Fruit fly (Drosophila melanogaster) whole organism, embryonic: ENCODE results near the gene Hs6st.

Source experiments
- Bdp1 ChIP-seq: fragments of 200-800 bp; sonication (Bioruptor generic); optimal IDR thresholded peaks from 3 replicates; lab custom pipeline; 2016; ENCODE audit warnings: missing biosample characterization, missing genetic modification characterization
- CG10274 ChIP-seq: fragments of 200-800 bp; sonication (Bioruptor generic); optimal IDR thresholded peaks from 3 replicates; lab custom pipeline; 2017; ENCODE audit warnings: missing biosample characterization, mild to moderate bottlenecking, missing genetic modification characterization
- CG10979 ChIP-seq: fragments of 200-800 bp; sonication (Bioruptor generic); optimal IDR thresholded peaks from 2 replicates; lab custom pipeline; 2018; ENCODE audit warnings: missing biosample characterization, mild to moderate bottlenecking, missing genetic modification characterization, moderate library complexity
- CG13424 ChIP-seq: fragments of 200-800 bp; sonication (Bioruptor generic); optimal IDR thresholded peaks from 2 replicates; lab custom pipeline; 2019; ENCODE audit warnings: missing biosample characterization, mild to moderate bottlenecking, missing genetic modification characterization, moderate library complexity
- CG14667 ChIP-seq: fragments of 200-800 bp; sonication (Bioruptor generic); IDR thresholded peaks from 2 replicates; pipeline ENCODE4 v1.3.6; 2022; ENCODE audit warnings: missing biosample characterization, missing genetic modification characterization
- CG14965 ChIP-seq: fragments of 200-800 bp; sonication (Bioruptor generic); optimal IDR thresholded peaks from 2 replicates; lab custom pipeline; 2016; ENCODE audit warnings: missing biosample characterization, missing genetic modification characterization, borderline replicate concordance
- CG15269 ChIP-seq: fragments of 200-800 bp; sonication (Bioruptor generic); optimal IDR thresholded peaks from 2 replicates; lab custom pipeline; 2018; ENCODE audit warnings: missing biosample characterization, mild to moderate bottlenecking, missing genetic modification characterization, moderate library complexity
- CG17359 ChIP-seq: fragments of 200-800 bp; sonication (Bioruptor generic); optimal IDR thresholded peaks from 3 replicates; lab custom pipeline; 2018; ENCODE audit warnings: missing biosample characterization, mild to moderate bottlenecking, missing genetic modification characterization, moderate library complexity
- CG1792 ChIP-seq: fragments of 200-800 bp; sonication (Bioruptor generic); optimal IDR thresholded peaks from 2 replicates; lab custom pipeline; 2016; ENCODE audit warnings: missing biosample characterization, missing genetic modification characterization
- CG2199 ChIP-seq: fragments of 200-800 bp; sonication (Bioruptor generic); IDR thresholded peaks from 3 replicates; pipeline ENCODE4 v1.3.6; 2022; ENCODE audit warnings: missing biosample characterization, missing genetic modification characterization
- CG32532 ChIP-seq: fragments of 200-800 bp; sonication (Bioruptor generic); IDR thresholded peaks from 2 replicates; pipeline ENCODE4 v1.3.6; 2022; ENCODE audit warnings: missing biosample characterization, missing genetic modification characterization
- CG3995 ChIP-seq: fragments of 200-800 bp; sonication (Bioruptor generic); optimal IDR thresholded peaks from 3 replicates; lab custom pipeline; 2016; ENCODE audit warnings: missing biosample characterization, missing genetic modification characterization
- CG6175 ChIP-seq: fragments of 200-800 bp; sonication (Bioruptor generic); IDR thresholded peaks from 3 replicates; pipeline ENCODE4 v1.3.6; 2022; ENCODE audit warnings: missing biosample characterization, missing genetic modification characterization
- CG7963 ChIP-seq: fragments of 200-800 bp; sonication (Bioruptor generic); IDR thresholded peaks from 3 replicates; pipeline ENCODE4 v1.3.6; 2022; ENCODE audit warnings: missing biosample characterization, missing genetic modification characterization; ENCODE audit not compliant: partially characterized antibody
- CG9932 ChIP-seq: fragments of 200-800 bp; sonication (Bioruptor generic); IDR thresholded peaks from 2 replicates; pipeline ENCODE4 v1.3.6; 2022; ENCODE audit warnings: missing biosample characterization, missing genetic modification characterization
- CkIIα-i1 ChIP-seq: fragments of 200-800 bp; sonication (Bioruptor generic); IDR thresholded peaks from 2 replicates; pipeline ENCODE4 v1.3.6; 2022; ENCODE audit warnings: missing biosample characterization, missing genetic modification characterization
- CoRest ChIP-seq: fragments of 200-800 bp; sonication (Bioruptor generic); optimal IDR thresholded peaks from 3 replicates; lab custom pipeline; 2018; ENCODE audit warnings: missing biosample characterization, mild to moderate bottlenecking, missing genetic modification characterization, moderate library complexity
- CrebB ChIP-seq: fragments of 200-800 bp; sonication (Bioruptor generic); optimal IDR thresholded peaks from 3 replicates; lab custom pipeline; 2018; ENCODE audit warnings: missing biosample characterization, mild to moderate bottlenecking, missing genetic modification characterization
- D ChIP-seq, 2 experiments: fragments of 200-800 bp in 1 of 2; fragments of >200 bp in 1 of 2; sonication (Bioruptor generic) in 1 of 2; optimal IDR thresholded peaks; 2 replicates in 1 of 2; 3 replicates in 1 of 2; lab custom pipeline; 2017; ENCODE audit warnings: mild to moderate bottlenecking in 1 of 2, missing biosample characterization in 1 of 2, missing genetic modification characterization in 1 of 2, missing genetic modification reagents in 1 of 2
- Dfd ChIP-seq, 2 experiments: fragments of >200 bp; optimal IDR thresholded peaks; 2 replicates each; lab custom pipeline; 2017; ENCODE audit warnings: missing biosample characterization in 2 of 2, missing genetic modification characterization in 2 of 2
- Dip3 ChIP-seq: fragments of 200-800 bp; sonication (Bioruptor generic); optimal IDR thresholded peaks from 3 replicates; lab custom pipeline; 2016; ENCODE audit warnings: missing biosample characterization, missing genetic modification characterization
- Dref ChIP-seq: fragments of 200-800 bp; sonication (Bioruptor generic); IDR thresholded peaks from 2 replicates; pipeline ENCODE4 v1.3.6; 2022; ENCODE audit warnings: missing biosample characterization, missing genetic modification characterization
- Fer3 ChIP-seq: fragments of 200-800 bp; sonication (Bioruptor generic); optimal IDR thresholded peaks from 2 replicates; lab custom pipeline; 2018; ENCODE audit warnings: missing biosample characterization, mild to moderate bottlenecking, missing genetic modification characterization, moderate library complexity
- HLH3B ChIP-seq: fragments of 200-800 bp; sonication (Bioruptor generic); IDR thresholded peaks from 2 replicates; pipeline ENCODE4 v1.3.6; 2022; ENCODE audit warnings: missing biosample characterization, missing genetic modification characterization
- HLHmδ ChIP-seq: fragments of 200-800 bp; sonication (Bioruptor generic); optimal IDR thresholded peaks from 2 replicates; lab custom pipeline; 2018; ENCODE audit warnings: missing biosample characterization, mild to moderate bottlenecking, missing genetic modification characterization, moderate library complexity
- Meics ChIP-seq: fragments of 200-800 bp; sonication (Bioruptor generic); optimal IDR thresholded peaks from 2 replicates; lab custom pipeline; 2017; ENCODE audit warnings: missing biosample characterization, mild to moderate bottlenecking, missing genetic modification characterization
- NC2α ChIP-seq: fragments of 200-800 bp; sonication (Bioruptor generic); optimal IDR thresholded peaks from 2 replicates; lab custom pipeline; 2016; ENCODE audit warnings: missing biosample characterization, missing genetic modification characterization
- Nf-YB ChIP-seq: fragments of 200-800 bp; sonication (Bioruptor generic); optimal IDR thresholded peaks from 3 replicates; lab custom pipeline; 2019; ENCODE audit warnings: missing biosample characterization, mild to moderate bottlenecking, missing genetic modification characterization, moderate library complexity
- Nf-YC ChIP-seq: fragments of 200-800 bp; optimal IDR thresholded peaks from 3 replicates; lab custom pipeline; 2019; ENCODE audit warnings: missing biosample characterization, mild to moderate bottlenecking, missing genetic modification characterization, moderate library complexity
- Pdp1 ChIP-seq, 2 experiments: fragments of 200-800 bp; sonication (Bioruptor generic); optimal IDR thresholded peaks; 3 replicates each; lab custom pipeline; 2016; ENCODE audit warnings: missing biosample characterization in 2 of 2, missing genetic modification characterization in 2 of 2, mild to moderate bottlenecking in 1 of 2, moderate library complexity in 1 of 2
- Six4 ChIP-seq: fragments of 200-800 bp; sonication (Bioruptor generic); optimal IDR thresholded peaks from 2 replicates; lab custom pipeline; 2016; ENCODE audit warnings: missing biosample characterization, missing genetic modification characterization
- Sry-β ChIP-seq: fragments of 200-800 bp; sonication (Bioruptor generic); optimal IDR thresholded peaks from 2 replicates; lab custom pipeline; 2018; ENCODE audit warnings: missing biosample characterization, mild to moderate bottlenecking, missing genetic modification characterization, moderate library complexity
- cato ChIP-seq: fragments of 200-800 bp; sonication (Bioruptor generic); optimal IDR thresholded peaks from 2 replicates; lab custom pipeline; 2016; ENCODE audit warnings: missing biosample characterization, missing genetic modification characterization, borderline replicate concordance
- chinmo ChIP-seq: fragments of 200-800 bp; sonication (Bioruptor generic); IDR thresholded peaks from 4 replicates; pipeline ENCODE4 v1.3.6; 2022; ENCODE audit warnings: missing biosample characterization, missing genetic modification characterization; ENCODE audit not compliant: partially characterized antibody
- da ChIP-seq: fragments of 200-800 bp; sonication (Bioruptor generic); optimal IDR thresholded peaks from 2 replicates; lab custom pipeline; 2016; ENCODE audit warnings: missing biosample characterization, missing genetic modification characterization
- disco-r ChIP-seq: fragments of 200-800 bp; sonication (Bioruptor generic); optimal IDR thresholded peaks from 2 replicates; lab custom pipeline; 2016; ENCODE audit warnings: missing biosample characterization, missing genetic modification characterization
- dpn ChIP-seq, 2 experiments: fragments of 200-800 bp; sonication (Bioruptor generic); optimal IDR thresholded peaks; 3 replicates each; lab custom pipeline; 2016; ENCODE audit warnings: missing biosample characterization in 2 of 2, missing genetic modification characterization in 2 of 2
- dysf ChIP-seq: fragments of 200-800 bp; sonication (Bioruptor generic); IDR thresholded peaks from 3 replicates; pipeline ENCODE4 v1.3.6; 2022; ENCODE audit warnings: missing biosample characterization, missing genetic modification characterization
- exex ChIP-seq: fragments of 200-800 bp; sonication (Bioruptor generic); optimal IDR thresholded peaks from 4 replicates; lab custom pipeline; 2018; ENCODE audit warnings: missing biosample characterization, mild to moderate bottlenecking, missing genetic modification characterization, moderate library complexity
- fd96Cb ChIP-seq: fragments of 200-800 bp; sonication (Bioruptor generic); optimal IDR thresholded peaks from 2 replicates; lab custom pipeline; 2018; ENCODE audit warnings: missing biosample characterization, mild to moderate bottlenecking, missing genetic modification characterization, moderate library complexity
- ftz-f1 ChIP-seq: fragments of 200-800 bp; sonication (Bioruptor generic); optimal IDR thresholded peaks from 2 replicates; lab custom pipeline; 2016; ENCODE audit warnings: missing biosample characterization, missing genetic modification characterization
- gsb ChIP-seq: fragments of 200-800 bp; sonication (Bioruptor generic); IDR thresholded peaks from 2 replicates; pipeline ENCODE4 v1.3.6; 2022; ENCODE audit warnings: missing biosample characterization, missing genetic modification characterization
- insv ChIP-seq, 2 experiments: fragments of 200-800 bp; sonication (Bioruptor generic); optimal IDR thresholded peaks; 3 replicates each; lab custom pipeline; 2016 to 2018; ENCODE audit warnings: missing biosample characterization in 2 of 2, missing genetic modification characterization in 2 of 2
- pho ChIP-seq: fragments of 200-800 bp; sonication (Bioruptor generic); optimal IDR thresholded peaks from 2 replicates; lab custom pipeline; 2016; ENCODE audit warnings: missing biosample characterization, missing genetic modification characterization
- row ChIP-seq: fragments of 200-800 bp; sonication (Bioruptor generic); IDR thresholded peaks from 3 replicates; pipeline ENCODE4 v1.3.6; 2022; ENCODE audit warnings: missing biosample characterization, missing genetic modification characterization
- schlank ChIP-seq: fragments of 200-800 bp; sonication (Bioruptor generic); optimal IDR thresholded peaks from 2 replicates; lab custom pipeline; 2018; ENCODE audit warnings: missing biosample characterization, mild to moderate bottlenecking, missing genetic modification characterization
- sob ChIP-seq: fragments of 200-800 bp; sonication (Bioruptor generic); IDR thresholded peaks from 2 replicates; pipeline ENCODE4 v1.3.6; 2022; ENCODE audit warnings: missing biosample characterization, missing genetic modification characterization
- tgo ChIP-seq: fragments of 200-800 bp; sonication (Bioruptor generic); IDR thresholded peaks from 3 replicates; pipeline ENCODE4 v1.3.6; 2022; ENCODE audit warnings: missing biosample characterization, missing genetic modification characterization
- tll ChIP-seq, 2 experiments: fragments of 200-800 bp in 1 of 2; fragments of >200 bp in 1 of 2; sonication (Bioruptor generic) in 1 of 2; optimal IDR thresholded peaks; 2 replicates each; lab custom pipeline; 2017 to 2019; ENCODE audit warnings: missing biosample characterization in 2 of 2, missing genetic modification characterization in 2 of 2, mild to moderate bottlenecking in 1 of 2, moderate library complexity in 1 of 2
- tna ChIP-seq: fragments of 200-800 bp; sonication (Bioruptor generic); IDR thresholded peaks from 2 replicates; pipeline ENCODE4 v1.3.6; 2022; ENCODE audit warnings: missing biosample characterization, missing genetic modification characterization; ENCODE audit not compliant: partially characterized antibody

Gene Hs6st

dm6 chr3R:19902328-19902727 lies 106.0 kb downstream of the Hs6st start (continued):
- TF ChIP-seq disco-r (GFP tag; lab: Kevin White, UChicago) (no peak), Six4 (GFP tag; lab: Kevin White, UChicago) (no peak), Pdp1 (GFP tag; optimal IDR thresholded peaks at IDR 0.05; lab: Kevin White, UChicago) (peak in 1 of 2 experiments; percentile 39), HLHmδ (GFP tag; lab: Kevin White, UChicago) (no peak), CG6175 (GFP tag; lab: Robert Waterston, UW) (0 out of 3 replicates have a peak, but pooled peaks have one; percentile 24), CG3995 (no peak), Dip3 (no peak), CG9932 (peak; percentile 35), tll (GFP tag; optimal IDR thresholded peaks at IDR 0.05; lab: Kevin White, UChicago) (no peak), CG7963 (GFP tag; lab: Robert Waterston, UW) (no peak), CG2199 (GFP tag; lab: Robert Waterston, UW) (0 out of 3 replicates have a peak, but pooled peaks have one; percentile 42), CG15269 (peak; percentile 64), CoRest (tag; lab: Kevin White, UChicago) (no peak), CG10274 (no peak), D (optimal IDR thresholded peaks at IDR 0.05; lab: Kevin White, UChicago) (no peak), D (GFP tag; optimal IDR thresholded peaks at IDR 0.05; lab: Kevin White, UChicago) (no peak), pho (GFP tag; lab: Kevin White, UChicago) (no peak), CG32532 (GFP tag; lab: Robert Waterston, UW) (peak; percentile 47; the same call in 1 of the 2 replicates), CG13424 (tag; lab: Kevin White, UChicago) (peak; percentile 4), CrebB (peak; percentile 18), Fer3 (tag; lab: Kevin White, UChicago) (no peak), fd96Cb (tag; lab: Kevin White, UChicago) (no peak), CG1792 (GFP tag; lab: Kevin White, UChicago) (no peak), ftz-f1 (GFP tag; lab: Kevin White, UChicago) (peak; percentile 91), Nf-YC (tag; lab: Kevin White, UChicago) (peak; percentile 36), Bdp1 (no peak), row (peak; percentile 58; the same call in 2 of the 3 replicates), Sry-β (GFP tag; lab: Kevin White, UChicago) (no peak), CG14965 (GFP tag; lab: Kevin White, UChicago) (no peak), tna (GFP tag; lab: Robert Waterston, UW) (no peak), chinmo (GFP tag; lab: Robert Waterston, UW) (peak; percentile 83; the same call in 3 of the 4 replicates), CG10979 (no peak), cato (GFP tag; lab: Kevin White, UChicago) (no peak), CG14667 (GFP tag; lab: Robert Waterston, UW) (no peak), sob (peak; percentile 49; the same call in 1 of the 2 replicates), schlank (tag; lab: Kevin White, UChicago) (no peak), Meics (peak; percentile 46), dysf (GFP tag; lab: Robert Waterston, UW) (peak; percentile 38; the same call in 2 of the 3 replicates), Dref (GFP tag; lab: Robert Waterston, UW) (no peak), insv (GFP tag; optimal IDR thresholded peaks at IDR 0.05; lab: Kevin White, UChicago) (peak; percentile 82 to 97), exex (tag; lab: Kevin White, UChicago) (no peak), tgo (GFP tag; lab: Robert Waterston, UW) (peak; percentile 19; the same call in 1 of the 3 replicates), Dfd (GFP tag; optimal IDR thresholded peaks at IDR 0.05; lab: Kevin White, UChicago) (no peak), da (GFP tag; lab: Kevin White, UChicago) (no peak), dpn (GFP tag; optimal IDR thresholded peaks at IDR 0.05; lab: Kevin White, UChicago) (peak in 1 of 2 experiments; percentile 20), gsb (GFP tag; lab: Robert Waterston, UW) (no peak), CG17359 (tag; lab: Kevin White, UChicago) (no peak), Nf-YB (GFP tag; lab: Kevin White, UChicago) (no peak), HLH3B (no peak), CkIIα-i1 (GFP tag; lab: Robert Waterston, UW) (no peak), NC2α (GFP tag; lab: Kevin White, UChicago) (no peak)
